Worm (Caenorhabditis elegans): Measurements from ENCODE around the gene C44B11.1.

The C44B11.1 gene

DNA sequence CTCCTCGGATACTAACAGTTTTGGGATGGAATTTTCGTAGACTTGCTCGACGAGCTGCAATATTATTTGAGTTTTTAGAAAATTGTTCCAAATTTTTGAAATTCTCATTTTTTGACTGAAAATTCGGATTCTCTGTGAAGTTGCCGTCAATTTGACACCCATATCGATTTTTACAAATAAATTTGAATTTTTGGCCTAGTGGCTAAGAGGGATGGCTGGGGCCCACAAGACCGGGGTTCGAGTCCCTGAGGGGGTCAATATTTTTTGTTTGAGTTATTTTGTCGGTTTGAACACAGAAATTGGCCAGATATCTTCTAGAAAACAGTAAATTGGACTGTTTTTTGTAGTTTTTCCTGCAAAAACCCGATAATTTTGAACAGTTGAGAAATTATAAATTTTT lies 44.5 kb upstream of the C44B11.1 start:
- TF ChIP-seq B0019.2 (GFP tag; conservative IDR thresholded peaks at IDR 0.05) (no peak), rpc-1 (optimal IDR thresholded peaks at IDR 0.05) (peak; percentile 2), rpc-1 (tag; optimal IDR thresholded peaks at IDR 0.05) (peak; percentile 62), B0261.1 (tag; optimal IDR thresholded peaks at IDR 0.05) (peak; percentile 45), tbp1 (GFP tag; optimal IDR thresholded peaks at IDR 0.05) (peak; percentile 59)

DNA sequence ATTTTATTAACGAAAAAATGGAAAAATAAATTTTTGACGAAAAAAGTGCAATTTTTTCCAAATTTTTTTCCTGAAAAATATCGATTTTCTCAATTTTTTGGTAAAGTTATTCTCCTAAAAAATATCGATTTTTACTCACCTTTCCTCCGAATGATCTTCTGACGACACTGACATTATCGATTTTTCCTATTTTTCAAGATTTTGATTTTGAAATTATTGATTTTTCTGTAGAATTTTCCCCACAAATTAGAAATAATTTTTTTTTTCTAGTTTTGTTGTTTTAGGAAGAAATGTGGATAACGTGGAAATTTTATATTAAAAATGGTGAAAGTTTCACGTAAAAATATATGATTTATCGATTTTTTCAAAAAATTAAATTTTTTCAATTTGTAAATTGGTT lies 43.5 kb upstream of the C44B11.1 start:
- TF ChIP-seq let-526 (GFP tag; IDR thresholded peaks at IDR 0.05) = no peak
- TF ChIP-seq atf-7 (tag; optimal IDR thresholded peaks at IDR 0.05) = no peak
- no peak for TF ChIP-seq zim-3 (tag; optimal IDR thresholded peaks at IDR 0.05)
- no peak for TF ChIP-seq unc-130 (GFP tag; optimal IDR thresholded peaks at IDR 0.05)
- no peak for TF ChIP-seq K11D2.4 (GFP tag; IDR thresholded peaks at IDR 0.05)
- no peak for TF ChIP-seq B0019.2 (GFP tag; conservative IDR thresholded peaks at IDR 0.05)
- TF ChIP-seq nhr-27 (tag; optimal IDR thresholded peaks at IDR 0.05) = no peak
- no peak for TF ChIP-seq F52B5.7 (tag; optimal IDR thresholded peaks at IDR 0.05)
- no peak for TF ChIP-seq zfh-2 (GFP tag; conservative IDR thresholded peaks at IDR 0.05)
- TF ChIP-seq madf-3 (GFP tag; IDR thresholded peaks at IDR 0.05) = no peak
- no peak for TF ChIP-seq chd-7 (tag; optimal IDR thresholded peaks at IDR 0.05)
- no peak for TF ChIP-seq F10E7.11 (tag; optimal IDR thresholded peaks at IDR 0.05)
- TF ChIP-seq attf-3 (GFP tag; conservative IDR thresholded peaks at IDR 0.05) = no peak
- TF ChIP-seq T07F8.4 (tag; optimal IDR thresholded peaks at IDR 0.05) = no peak
- TF ChIP-seq fkh-3 (tag; optimal IDR thresholded peaks at IDR 0.05) = no peak
- TF ChIP-seq F57C9.4 (tag; optimal IDR thresholded peaks at IDR 0.05) = no peak
- no peak for TF ChIP-seq F23B12.7 (tag; optimal IDR thresholded peaks at IDR 0.05; ENCODE audit: insufficient read depth)
- TF ChIP-seq ama-1 (optimal IDR thresholded peaks at IDR 0.05) = no peak
- TF ChIP-seq ama-1 (GFP tag; optimal IDR thresholded peaks at IDR 0.05) = no peak
- no peak for TF ChIP-seq dpff-1 (tag; optimal IDR thresholded peaks at IDR 0.05)
- no peak for TF ChIP-seq ceh-91 (GFP tag; IDR thresholded peaks at IDR 0.05)

DNA sequence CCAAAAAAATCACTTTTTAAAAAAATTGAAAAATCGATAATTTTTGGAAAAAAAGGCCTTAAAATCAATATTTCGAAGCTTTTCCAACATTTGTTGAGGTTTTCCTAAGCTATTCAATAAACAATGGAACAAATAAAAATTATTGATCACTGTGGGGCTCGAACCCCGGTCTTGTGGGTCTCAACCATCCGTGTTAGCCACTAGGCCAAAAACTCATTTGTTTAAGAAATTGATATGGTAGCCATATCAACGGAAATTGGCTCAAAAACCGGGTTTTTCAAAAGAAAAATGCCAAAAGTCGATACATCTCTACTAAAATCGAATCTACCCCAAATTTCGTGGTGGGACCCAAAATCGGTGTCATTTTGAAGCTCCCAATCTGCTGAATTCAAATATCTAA lies 43.1 kb upstream of the C44B11.1 start:
- TF ChIP-seq ztf-26 (tag; optimal IDR thresholded peaks at IDR 0.05) = no peak
- TF ChIP-seq dox-1 (GFP tag; IDR thresholded peaks at IDR 0.05) = 0 out of 2 replicates have a peak, but pooled peaks have one; percentile 17
- TF ChIP-seq ama-1 (optimal IDR thresholded peaks at IDR 0.05) = no peak
- TF ChIP-seq ama-1 (GFP tag; optimal IDR thresholded peaks at IDR 0.05) = no peak
- TF ChIP-seq lin-54 (GFP tag; optimal IDR thresholded peaks at IDR 0.05) = peak; percentile 0
- 0 out of 2 replicates have a peak, but pooled peaks have one; percentile 28 for TF ChIP-seq C17E4.6 (GFP tag; IDR thresholded peaks at IDR 0.05)
- TF ChIP-seq madf-6 (GFP tag; IDR thresholded peaks at IDR 0.05) = 0 out of 2 replicates have a peak, but pooled peaks have one; percentile 48
- 0 out of 2 replicates have a peak, but pooled peaks have one; percentile 6 for TF ChIP-seq lir-1 (GFP tag; conservative IDR thresholded peaks at IDR 0.05)
- peak; percentile 36 for TF ChIP-seq lsl-1 (GFP tag; optimal IDR thresholded peaks at IDR 0.05)
- no peak for TF ChIP-seq lin-40 (tag; optimal IDR thresholded peaks at IDR 0.05)
- peak; percentile 49 for TF ChIP-seq F33H1.4 (GFP tag; IDR thresholded peaks at IDR 0.05)
- no peak for TF ChIP-seq unc-130 (GFP tag; optimal IDR thresholded peaks at IDR 0.05)
- peak; percentile 51; the same call in 1 of the 2 replicates for TF ChIP-seq B0336.3 (GFP tag; IDR thresholded peaks at IDR 0.05)
- 0 out of 2 replicates have a peak, but pooled peaks have one; percentile 7 for TF ChIP-seq bed-2 (GFP tag; IDR thresholded peaks at IDR 0.05)
- TF ChIP-seq ztf-18 (tag; optimal IDR thresholded peaks at IDR 0.05) = peak; percentile 4
- TF ChIP-seq D2030.7 (GFP tag; IDR thresholded peaks at IDR 0.05) = peak; percentile 60
- TF ChIP-seq let-526 (GFP tag; IDR thresholded peaks at IDR 0.05) = peak; percentile 29; the same call in 1 of the 2 replicates
- TF ChIP-seq nhr-27 (tag; optimal IDR thresholded peaks at IDR 0.05) = no peak
- no peak for TF ChIP-seq aptf-2 (GFP tag; conservative IDR thresholded peaks at IDR 0.05)
- TF ChIP-seq pbrm-1 (GFP tag; IDR thresholded peaks at IDR 0.05) = peak; percentile 66
- TF ChIP-seq rpc-1 (optimal IDR thresholded peaks at IDR 0.05) = peak; percentile 56
- peak; percentile 78 for TF ChIP-seq rpc-1 (tag; optimal IDR thresholded peaks at IDR 0.05)
- TF ChIP-seq nhr-90 (tag; optimal IDR thresholded peaks at IDR 0.05) = peak; percentile 34
- TF ChIP-seq him-1 (tag; optimal IDR thresholded peaks at IDR 0.05) = peak; percentile 94
- TF ChIP-seq hmg-1.2 (GFP tag; IDR thresholded peaks at IDR 0.05) = peak; percentile 39; the same call in 1 of the 2 replicates
- peak; percentile 16 for TF ChIP-seq xnd-1 (tag; optimal IDR thresholded peaks at IDR 0.05)
- no peak for TF ChIP-seq dpff-1 (tag; optimal IDR thresholded peaks at IDR 0.05)
- peak in 1 of 2 experiments; percentile 4 for TF ChIP-seq let-607 (tag; optimal IDR thresholded peaks at IDR 0.05)
- peak in 1 of 2 experiments; percentile 55 for TF ChIP-seq rec-8 (tag; optimal IDR thresholded peaks at IDR 0.05)

All from whole organism, young adult.